Worm (Caenorhabditis elegans): ENCODE measurements around the gene srd-33.

DNA sequence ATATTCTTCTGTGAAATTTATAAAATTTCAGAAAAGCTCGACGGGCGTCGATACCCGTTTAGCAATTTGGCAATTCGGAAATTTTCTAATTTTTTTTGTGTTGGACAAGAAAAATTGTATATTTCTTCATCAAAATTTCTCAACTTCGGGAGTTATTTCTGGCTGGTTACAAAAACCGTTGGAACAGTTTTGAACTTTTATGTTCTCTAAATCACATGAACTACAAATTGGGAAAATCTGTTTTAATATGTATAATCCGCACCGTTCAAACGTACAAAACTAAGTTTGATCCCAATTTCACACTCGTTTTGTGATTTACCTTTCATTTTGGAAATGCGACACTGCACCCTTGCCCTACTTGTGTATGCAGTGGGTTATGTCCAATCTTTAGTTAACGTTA is 13.3 kb downstream of the srd-33 start, which contains the start of gene T19H12.3:
- no peak for TF ChIP-seq unc-62 (GFP tag; optimal IDR thresholded peaks at IDR 0.05)
- TF ChIP-seq skn-1 (tag; optimal IDR thresholded peaks at IDR 0.05): no peak
- no peak for TF ChIP-seq nhr-77 (tag; optimal IDR thresholded peaks at IDR 0.05)
- TF ChIP-seq lin-13 (GFP tag; optimal IDR thresholded peaks at IDR 0.05): no peak
- no peak for TF ChIP-seq ztf-4 (tag; optimal IDR thresholded peaks at IDR 0.05)
- TF ChIP-seq unc-39 (tag; optimal IDR thresholded peaks at IDR 0.05): no peak
- no peak for TF ChIP-seq ama-1 (optimal IDR thresholded peaks at IDR 0.05)

Data from whole organism, L2 larva.